Worm (Caenorhabditis elegans) whole organism, L3 larva: ENCODE data around the gene F13D12.10.
A peak's percentile ranks its signal among the peaks of the same experiment; 100 is the strongest.

Experiments used
- ZK546.5 ChIP-seq: sonication (generic microtip); optimal IDR thresholded peaks from 2 replicates; lab custom pipeline; 2017; ENCODE audit warnings: missing biosample characterization, missing genetic modification characterization
- egl-27 ChIP-seq: sonication (generic microtip); optimal IDR thresholded peaks from 4 replicates; lab custom pipeline; 2017; ENCODE audit warnings: missing biosample characterization, missing genetic modification reagents, missing genetic modification characterization
- lin-15B ChIP-seq: fragments of 150-350 bp; optimal IDR thresholded peaks from 2 replicates; lab custom pipeline; 2014; ENCODE audit warnings: missing biosample characterization, missing genetic modification characterization
- nhr-237 ChIP-seq: fragments of 150-350 bp; optimal IDR thresholded peaks from 2 replicates; lab custom pipeline; 2014; ENCODE audit warnings: missing biosample characterization, missing genetic modification characterization
- nhr-25 ChIP-seq: sonication (generic microtip); optimal IDR thresholded peaks from 2 replicates; lab custom pipeline; 2017; ENCODE audit warnings: missing biosample characterization, missing genetic modification characterization
- snpc-4 ChIP-seq: fragments of 150-350 bp; optimal IDR thresholded peaks from 2 replicates; lab custom pipeline; 2014; ENCODE audit warnings: missing biosample characterization, missing genetic modification characterization
- unc-39 ChIP-seq: sonication (generic microtip); optimal IDR thresholded peaks from 4 replicates; lab custom pipeline; 2017; ENCODE audit warnings: missing biosample characterization, missing genetic modification characterization
- zag-1 ChIP-seq: fragments of 150-350 bp; optimal IDR thresholded peaks from 2 replicates; lab custom pipeline; 2014; ENCODE audit warnings: missing biosample characterization, missing genetic modification characterization

DNA sequence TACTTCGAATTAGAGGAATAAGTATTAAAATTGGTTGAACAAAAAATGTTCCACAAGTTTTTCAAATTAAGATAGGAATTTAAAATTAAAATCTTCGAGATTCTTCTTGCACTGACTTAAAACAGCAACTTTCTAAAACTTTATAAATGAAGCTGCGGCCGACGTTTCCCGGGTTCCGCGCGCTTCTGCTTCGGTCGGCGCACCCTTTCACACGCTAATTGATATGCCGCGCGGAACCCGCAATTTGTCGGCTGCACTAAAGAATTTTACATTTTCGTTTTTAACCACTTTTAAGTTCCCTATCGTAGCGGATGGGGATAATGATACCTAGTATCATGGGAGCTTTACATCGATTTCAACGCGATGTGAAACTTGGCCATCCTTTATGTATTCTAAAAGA is 1.1 kb downstream of the F13D12.10 start:
- no peak for TF ChIP-seq nhr-237 (tag; lab: Kevin White, UChicago)
- no peak for TF ChIP-seq nhr-25
- no peak for TF ChIP-seq lin-15B (tag; lab: Kevin White, UChicago)
- peak; percentile 50 for TF ChIP-seq snpc-4 (tag; lab: Kevin White, UChicago)
- TF ChIP-seq unc-39 (tag; lab: Kevin White, UChicago) = no peak
- no peak for TF ChIP-seq ZK546.5 (tag; lab: Kevin White, UChicago)
- TF ChIP-seq zag-1 (tag; lab: Kevin White, UChicago) = no peak
- TF ChIP-seq egl-27 (tag; lab: Kevin White, UChicago) = no peak
